Fruit fly (Drosophila melanogaster) whole organism, embryonic: ENCODE results near the gene CG31928.

Source experiments
- Abd-B ChIP-seq: fragments of 200-800 bp; sonication (Bioruptor generic); optimal IDR thresholded peaks from 2 replicates; lab custom pipeline; 2018; ENCODE audit warnings: missing biosample characterization, mild to moderate bottlenecking, missing genetic modification characterization, moderate library complexity
- C15 ChIP-seq: fragments of 200-800 bp; sonication (Bioruptor generic); IDR thresholded peaks from 3 replicates; pipeline ENCODE4 v1.3.6; 2022; ENCODE audit warnings: missing biosample characterization, missing genetic modification characterization
- CG1024 ChIP-seq: fragments of 200-800 bp; sonication (Bioruptor generic); IDR thresholded peaks from 2 replicates; pipeline ENCODE4 v1.3.6; 2022; ENCODE audit warnings: missing biosample characterization, missing genetic modification characterization
- CG10979 ChIP-seq: fragments of 200-800 bp; sonication (Bioruptor generic); optimal IDR thresholded peaks from 2 replicates; lab custom pipeline; 2018; ENCODE audit warnings: missing biosample characterization, mild to moderate bottlenecking, missing genetic modification characterization, moderate library complexity
- CG12391 ChIP-seq: fragments of 200-800 bp; sonication (Bioruptor generic); optimal IDR thresholded peaks from 3 replicates; lab custom pipeline; 2018; ENCODE audit warnings: missing biosample characterization, mild to moderate bottlenecking, missing genetic modification characterization, moderate library complexity
- CG15011 ChIP-seq: fragments of 200-800 bp; sonication (Bioruptor generic); optimal IDR thresholded peaks from 3 replicates; lab custom pipeline; 2018; ENCODE audit warnings: missing biosample characterization, mild to moderate bottlenecking, missing genetic modification characterization
- CG2120 ChIP-seq: fragments of 200-800 bp; sonication (Bioruptor generic); optimal IDR thresholded peaks from 3 replicates; lab custom pipeline; 2016; ENCODE audit warnings: missing biosample characterization, missing genetic modification characterization
- CG2712 ChIP-seq: fragments of 200-800 bp; optimal IDR thresholded peaks from 3 replicates; lab custom pipeline; 2019; ENCODE audit warnings: missing biosample characterization, mild to moderate bottlenecking, missing genetic modification characterization, moderate library complexity
- CG30403 ChIP-seq: fragments of 200-800 bp; sonication (Bioruptor generic); optimal IDR thresholded peaks from 3 replicates; lab custom pipeline; 2016; ENCODE audit warnings: missing biosample characterization, missing genetic modification characterization
- CG30431 ChIP-seq: fragments of 200-800 bp; sonication (Bioruptor generic); optimal IDR thresholded peaks from 2 replicates; lab custom pipeline; 2017; ENCODE audit warnings: missing biosample characterization, missing genetic modification characterization
- CG3281 ChIP-seq: fragments of 200-800 bp; sonication (Bioruptor generic); optimal IDR thresholded peaks from 3 replicates; lab custom pipeline; 2017; ENCODE audit warnings: missing biosample characterization, mild to moderate bottlenecking, missing genetic modification characterization
- CG33557 ChIP-seq: fragments of 200-800 bp; sonication (Bioruptor generic); optimal IDR thresholded peaks from 2 replicates; lab custom pipeline; 2019; ENCODE audit warnings: missing biosample characterization, mild to moderate bottlenecking, missing genetic modification characterization, moderate library complexity
- CG4328 ChIP-seq: fragments of 200-800 bp; sonication (Bioruptor generic); optimal IDR thresholded peaks from 3 replicates; lab custom pipeline; 2017; ENCODE audit warnings: missing biosample characterization, missing genetic modification reagents, missing genetic modification characterization
- CG4360 ChIP-seq: fragments of 200-800 bp; sonication (Bioruptor generic); IDR thresholded peaks from 2 replicates; pipeline ENCODE4 v1.3.6; 2022; ENCODE audit warnings: missing biosample characterization, missing genetic modification characterization
- CG6689 ChIP-seq: fragments of 200-800 bp; sonication (Bioruptor generic); IDR thresholded peaks from 2 replicates; pipeline ENCODE4 v1.3.6; 2022; ENCODE audit warnings: missing biosample characterization, missing genetic modification characterization
- CG8765 ChIP-seq: fragments of 200-800 bp; sonication (Bioruptor generic); IDR thresholded peaks from 2 replicates; pipeline ENCODE4 v1.3.6; 2022; ENCODE audit warnings: missing biosample characterization, missing genetic modification characterization
- CG9609 ChIP-seq: fragments of 200-800 bp; sonication (Bioruptor generic); optimal IDR thresholded peaks from 3 replicates; lab custom pipeline; 2016; ENCODE audit warnings: missing biosample characterization, missing genetic modification characterization
- Dbx ChIP-seq: fragments of 200-800 bp; sonication (Bioruptor generic); IDR thresholded peaks from 3 replicates; pipeline ENCODE4 v1.3.6; 2022; ENCODE audit warnings: missing biosample characterization, missing genetic modification characterization
- Dll ChIP-seq: fragments of 200-800 bp; sonication (Bioruptor generic); IDR thresholded peaks from 4 replicates; pipeline ENCODE4 v1.3.6; 2022; ENCODE audit warnings: missing biosample characterization, missing genetic modification characterization; ENCODE audit not compliant: partially characterized antibody
- Drgx ChIP-seq: fragments of 200-800 bp; sonication (Bioruptor generic); IDR thresholded peaks from 2 replicates; pipeline ENCODE4 v1.3.6; 2022; ENCODE audit warnings: missing biosample characterization, missing genetic modification characterization
- H15 ChIP-seq: fragments of 200-800 bp; sonication (Bioruptor generic); IDR thresholded peaks from 3 replicates; pipeline ENCODE4 v1.3.6; 2022; ENCODE audit warnings: missing biosample characterization, missing genetic modification characterization
- HLH4C ChIP-seq: fragments of 200-800 bp; sonication (Bioruptor generic); IDR thresholded peaks from 3 replicates; pipeline ENCODE4 v1.3.6; 2022; ENCODE audit warnings: missing biosample characterization, missing genetic modification characterization; ENCODE audit not compliant: partially characterized antibody
- Hand ChIP-seq: fragments of 200-800 bp; sonication (Bioruptor generic); optimal IDR thresholded peaks from 2 replicates; lab custom pipeline; 2017; ENCODE audit warnings: mild to moderate bottlenecking, missing biosample characterization, missing genetic modification reagents, missing genetic modification characterization
- Jarid2 ChIP-seq: fragments of 200-800 bp; sonication (Bioruptor generic); optimal IDR thresholded peaks from 3 replicates; lab custom pipeline; 2017; ENCODE audit warnings: mild to moderate bottlenecking, missing biosample characterization, missing genetic modification reagents, missing genetic modification characterization
- NC2α ChIP-seq: fragments of 200-800 bp; sonication (Bioruptor generic); optimal IDR thresholded peaks from 2 replicates; lab custom pipeline; 2016; ENCODE audit warnings: missing biosample characterization, missing genetic modification characterization
- Rfx ChIP-seq: fragments of 200-800 bp; sonication (Bioruptor generic); IDR thresholded peaks from 2 replicates; pipeline ENCODE4 v1.3.6; 2022; ENCODE audit warnings: missing biosample characterization, missing genetic modification characterization
- Xrp1 ChIP-seq: fragments of 200-800 bp; sonication (Bioruptor generic); IDR thresholded peaks from 2 replicates; pipeline ENCODE4 v1.3.6; 2022; ENCODE audit warnings: missing biosample characterization, missing genetic modification characterization
- bab2 ChIP-seq: fragments of 200-800 bp; sonication (Bioruptor generic); optimal IDR thresholded peaks from 2 replicates; lab custom pipeline; 2016; ENCODE audit warnings: missing biosample characterization, missing genetic modification characterization
- bsh ChIP-seq, 2 experiments: fragments of 200-800 bp; sonication (Bioruptor generic); optimal IDR thresholded peaks; 2 replicates each; lab custom pipeline; 2017 to 2018; ENCODE audit warnings: mild to moderate bottlenecking in 2 of 2, missing biosample characterization in 2 of 2, missing genetic modification characterization in 2 of 2, moderate library complexity in 1 of 2
- cg ChIP-seq: fragments of 200-800 bp; sonication (Bioruptor generic); optimal IDR thresholded peaks from 3 replicates; lab custom pipeline; 2019; ENCODE audit warnings: missing biosample characterization, mild to moderate bottlenecking, missing genetic modification characterization, moderate library complexity
- chinmo ChIP-seq: fragments of 200-800 bp; sonication (Bioruptor generic); IDR thresholded peaks from 4 replicates; pipeline ENCODE4 v1.3.6; 2022; ENCODE audit warnings: missing biosample characterization, missing genetic modification characterization; ENCODE audit not compliant: partially characterized antibody
- crol ChIP-seq: fragments of 200-800 bp; sonication (Bioruptor generic); IDR thresholded peaks from 2 replicates; pipeline ENCODE4 v1.3.6; 2022; ENCODE audit warnings: missing biosample characterization, missing genetic modification characterization
- emc ChIP-seq: fragments of 200-800 bp; sonication (Bioruptor generic); optimal IDR thresholded peaks from 2 replicates; lab custom pipeline; 2016; ENCODE audit warnings: missing biosample characterization, missing genetic modification characterization
- grau ChIP-seq: fragments of 200-800 bp; optimal IDR thresholded peaks from 3 replicates; lab custom pipeline; 2019; ENCODE audit warnings: missing biosample characterization, mild to moderate bottlenecking, missing genetic modification characterization, moderate library complexity
- ham ChIP-seq: fragments of 200-800 bp; sonication (Bioruptor generic); IDR thresholded peaks from 2 replicates; pipeline ENCODE4 v1.3.6; 2022; ENCODE audit warnings: missing biosample characterization, missing genetic modification characterization
- mam ChIP-seq: fragments of 200-800 bp; sonication (Bioruptor generic); optimal IDR thresholded peaks from 3 replicates; lab custom pipeline; 2016; ENCODE audit warnings: missing biosample characterization, missing genetic modification characterization
- nau ChIP-seq: fragments of 200-800 bp; sonication (Bioruptor generic); optimal IDR thresholded peaks from 3 replicates; lab custom pipeline; 2017; ENCODE audit warnings: missing biosample characterization, mild to moderate bottlenecking, missing genetic modification characterization, missing genetic modification reagents
- nom ChIP-seq: fragments of 200-800 bp; sonication (Bioruptor generic); optimal IDR thresholded peaks from 2 replicates; lab custom pipeline; 2017; ENCODE audit warnings: missing biosample characterization, missing genetic modification characterization, mild to moderate bottlenecking, moderate library complexity, missing genetic modification reagents
- onecut ChIP-seq: fragments of 200-800 bp; sonication (Bioruptor generic); IDR thresholded peaks from 2 replicates; pipeline ENCODE4 v1.3.6; 2022; ENCODE audit warnings: missing biosample characterization, missing genetic modification characterization
- pan ChIP-seq, 4 experiments: fragments of >200 bp in 3 of 4; fragments of 200-800 bp in 1 of 4; sonication (Bioruptor generic) in 1 of 4; optimal IDR thresholded peaks in 3 of 4; IDR thresholded peaks in 1 of 4; 2 replicates each; pipeline versions ENCODE4 v1.3.6 to Lab custom; 2017 to 2022; ENCODE audit warnings: missing biosample characterization in 2 of 4, missing genetic modification characterization in 2 of 4, mixed read lengths in 1 of 4
- prd ChIP-seq, 3 experiments: fragments of >200 bp in 2 of 3; fragments of 200-800 bp in 1 of 3; sonication (Bioruptor generic) in 1 of 3; optimal IDR thresholded peaks in 2 of 3; IDR thresholded peaks in 1 of 3; 2 replicates in 2 of 3; 3 replicates in 1 of 3; pipeline versions ENCODE4 v1.3.6 to Lab custom; 2017 to 2022; ENCODE audit warnings: missing biosample characterization in 1 of 3, missing genetic modification characterization in 1 of 3
- pum ChIP-seq: fragments of 200-800 bp; sonication (Bioruptor generic); optimal IDR thresholded peaks from 2 replicates; lab custom pipeline; 2016; ENCODE audit warnings: missing biosample characterization, missing genetic modification characterization
- sens ChIP-seq: fragments of 200-800 bp; sonication (Bioruptor generic); peaks from one replicate; lab custom pipeline; 2016; ENCODE audit warnings: missing biosample characterization, missing genetic modification characterization
- so ChIP-seq: fragments of 200-800 bp; sonication (Bioruptor generic); IDR thresholded peaks from 3 replicates; pipeline ENCODE4 v1.3.6; 2022; ENCODE audit warnings: missing biosample characterization, missing genetic modification characterization
- vfl ChIP-seq: fragments of 200-800 bp; sonication (Bioruptor generic); optimal IDR thresholded peaks from 2 replicates; lab custom pipeline; 2016; ENCODE audit warnings: missing biosample characterization, missing genetic modification characterization
- vvl ChIP-seq: fragments of 200-800 bp; sonication (Bioruptor generic); IDR thresholded peaks from 2 replicates; pipeline ENCODE4 v1.3.6; 2022; ENCODE audit warnings: missing biosample characterization, missing genetic modification characterization
- yki ChIP-seq: fragments of >200 bp; optimal IDR thresholded peaks from 3 replicates; lab custom pipeline; 2018

Gene CG31928

DNA sequence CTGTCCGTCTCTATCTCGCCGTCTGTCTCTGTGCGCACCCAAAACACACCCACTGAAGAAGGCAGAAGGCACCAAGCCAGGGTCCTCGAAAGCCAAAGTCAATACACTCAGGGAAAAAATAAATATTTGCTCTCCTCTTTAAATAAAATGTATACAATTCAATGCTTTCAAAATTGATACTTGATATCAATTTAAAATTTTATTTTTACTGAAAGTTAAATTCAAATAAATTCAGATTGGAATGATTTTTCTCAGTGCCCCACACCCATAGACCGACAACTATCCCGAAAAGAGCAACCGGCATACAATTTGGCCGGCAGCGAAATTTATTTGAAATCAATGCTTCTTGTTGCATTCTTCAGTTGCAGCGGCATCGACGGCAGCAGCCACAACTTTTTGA, 35.3 kb upstream of the CG31928 start (continued):
- TF ChIP-seq yki = no peak
- TF ChIP-seq pum (GFP tag; lab: Kevin White, UChicago) = peak; percentile 3
- TF ChIP-seq CG12391 (tag; lab: Kevin White, UChicago) = peak; percentile 24
- peak; percentile 65 for TF ChIP-seq Xrp1 (GFP tag; lab: Robert Waterston, UW)
- TF ChIP-seq Jarid2 (GFP tag; lab: Kevin White, UChicago) = no peak
- no peak for TF ChIP-seq chinmo (GFP tag; lab: Robert Waterston, UW)
- TF ChIP-seq CG6689 = peak; percentile 42; the same call in 1 of the 2 replicates
- no peak for TF ChIP-seq CG30403
- TF ChIP-seq Dbx (GFP tag; lab: Robert Waterston, UW) = no peak
- peak; percentile 66; the same call in 1 of the 2 replicates for TF ChIP-seq CG8765 (GFP tag; lab: Robert Waterston, UW)
- TF ChIP-seq CG1024 (GFP tag; lab: Robert Waterston, UW) = no peak

DNA sequence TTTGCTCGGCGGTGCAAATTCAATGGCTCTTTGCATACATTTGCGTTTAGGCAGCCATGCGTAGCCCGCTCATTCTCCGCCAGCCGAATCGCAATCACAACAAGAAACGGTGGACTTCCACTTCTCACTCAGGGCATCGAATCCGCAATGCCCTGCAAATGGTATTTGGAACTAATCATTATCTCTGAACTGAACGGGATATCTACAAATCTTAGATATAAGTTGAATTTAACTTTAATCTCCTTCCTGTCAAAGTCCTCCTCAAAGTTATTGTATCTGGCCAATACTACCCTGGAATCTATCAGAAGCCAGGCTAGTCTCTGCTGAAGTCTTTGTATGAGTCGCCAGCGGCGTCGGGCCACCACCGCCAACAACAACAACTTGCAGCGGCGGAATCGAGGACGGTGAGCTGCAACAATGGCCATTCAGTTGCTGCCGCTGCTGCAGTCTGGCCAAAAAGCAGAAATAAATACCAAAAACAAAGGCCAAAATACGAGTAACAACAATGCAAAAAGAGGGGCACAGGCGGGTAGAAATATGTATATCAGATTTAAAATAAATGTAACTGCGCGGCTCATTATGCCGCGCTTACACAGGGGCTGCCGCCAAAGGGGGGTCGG, 33.4 kb upstream of the CG31928 start:
- TF ChIP-seq so (GFP tag; lab: Robert Waterston, UW) = no peak
- TF ChIP-seq sens (GFP tag; lab: Kevin White, UChicago) = peak; percentile 43
- peak; percentile 59 for TF ChIP-seq CG4360 (GFP tag; lab: Robert Waterston, UW)
- TF ChIP-seq CG9609 = no peak
- peak in 1 of 2 experiments; percentile 40 for TF ChIP-seq bsh (GFP tag; optimal IDR thresholded peaks at IDR 0.05; lab: Kevin White, UChicago)
- TF ChIP-seq CG2120 (GFP tag; lab: Kevin White, UChicago) = no peak
- peak; percentile 44; the same call in 1 of the 2 replicates for TF ChIP-seq crol (GFP tag; lab: Robert Waterston, UW)
- TF ChIP-seq Drgx (GFP tag; lab: Robert Waterston, UW) = peak; percentile 78

dm6 chr2L:1459344-1459743, 32.8 kb upstream of the CG31928 start:
- TF ChIP-seq Dll (GFP tag; lab: Robert Waterston, UW) = no peak
- TF ChIP-seq nom (GFP tag; lab: Kevin White, UChicago) = peak; percentile 16
- TF ChIP-seq bab2 = no peak
- no peak for TF ChIP-seq CG2712
- no peak for TF ChIP-seq onecut (GFP tag; lab: Robert Waterston, UW)
- no peak for TF ChIP-seq Rfx
- TF ChIP-seq Hand (GFP tag; lab: Kevin White, UChicago) = no peak
- TF ChIP-seq cg = no peak
- no peak for TF ChIP-seq mam (GFP tag; lab: Kevin White, UChicago)
- TF ChIP-seq vvl (GFP tag; lab: Robert Waterston, UW) = no peak
- TF ChIP-seq H15 (GFP tag; lab: Robert Waterston, UW) = no peak
- peak; percentile 68 for TF ChIP-seq grau (tag; lab: Kevin White, UChicago)
- no peak for TF ChIP-seq CG33557 (GFP tag; lab: Kevin White, UChicago)
- no peak for TF ChIP-seq nau
- TF ChIP-seq bsh (GFP tag; optimal IDR thresholded peaks at IDR 0.05; lab: Kevin White, UChicago) = peak in 1 of 2 experiments; percentile 40
- no peak for TF ChIP-seq Abd-B (GFP tag; lab: Kevin White, UChicago)
- no peak for TF ChIP-seq vfl
- no peak for TF ChIP-seq CG4328 (GFP tag; lab: Kevin White, UChicago)
- TF ChIP-seq HLH4C = no peak
- no peak for TF ChIP-seq ham
- no peak for TF ChIP-seq pan (optimal IDR thresholded peaks at IDR 0.05; lab: Kevin White, UChicago)
- no peak for TF ChIP-seq pan (GFP tag; optimal IDR thresholded peaks at IDR 0.05 in 1 of 2, IDR thresholded peaks at IDR 0.05 in 1 of 2)
- TF ChIP-seq prd (optimal IDR thresholded peaks at IDR 0.05; lab: Kevin White, UChicago) = no peak
- TF ChIP-seq prd (GFP tag; IDR thresholded peaks at IDR 0.05; lab: Robert Waterston, UW) = peak; percentile 24; the same call in 1 of the 3 replicates
- TF ChIP-seq CG15011 (GFP tag; lab: Kevin White, UChicago) = no peak
- TF ChIP-seq CG10979 (tag; lab: Kevin White, UChicago) = no peak
- TF ChIP-seq emc (GFP tag; lab: Kevin White, UChicago) = no peak
- TF ChIP-seq CG3281 (GFP tag; lab: Kevin White, UChicago) = no peak
- no peak for TF ChIP-seq yki
- TF ChIP-seq C15 (GFP tag; lab: Robert Waterston, UW) = no peak
- no peak for TF ChIP-seq chinmo (GFP tag; lab: Robert Waterston, UW)
- no peak for TF ChIP-seq NC2α (GFP tag; lab: Kevin White, UChicago)
- no peak for TF ChIP-seq CG30431 (GFP tag; lab: Kevin White, UChicago)
